Worm (Caenorhabditis elegans) whole organism, midembryonic: ENCODE measurements around the gene F47G9.6.

ENCODE experiments used
- T22C8.4 ChIP-seq: fragments of 200-800 bp; sonication (Bioruptor generic); IDR thresholded peaks from 2 replicates; pipeline ENCODE4 v1.3.6; 2022; ENCODE audit warnings: missing genetic modification characterization, missing compliant biosample characterization
- cog-1 ChIP-seq: sonication (generic microtip); optimal IDR thresholded peaks from 2 replicates; lab custom pipeline; 2016; ENCODE audit warnings: missing genetic modification characterization, missing compliant biosample characterization
- flt-1 ChIP-seq: fragments of 200-800 bp; sonication (Bioruptor generic); IDR thresholded peaks from 2 replicates; pipeline ENCODE4 v1.3.6; 2022; ENCODE audit warnings: missing genetic modification characterization, missing compliant biosample characterization
- klf-2 ChIP-seq: fragments of 200-800 bp; sonication (Bioruptor generic); conservative IDR thresholded peaks from 2 replicates; pipeline ENCODE4 v1.3.6; 2022; ENCODE audit warnings: missing genetic modification reagents, missing genetic modification characterization, missing compliant biosample characterization
- med-1 ChIP-seq: sonication (generic microtip); optimal IDR thresholded peaks from 2 replicates; lab custom pipeline; 2017; ENCODE audit warnings: missing genetic modification characterization, mild to moderate bottlenecking, missing compliant biosample characterization, antibody characterized with exemption, missing genetic modification reagents; ENCODE audit not compliant: insufficient read depth
- ref-1 ChIP-seq: fragments of 200-800 bp; sonication (Bioruptor generic); conservative IDR thresholded peaks from 2 replicates; pipeline ENCODE4 v1.3.6; 2022; ENCODE audit warnings: missing genetic modification reagents, missing genetic modification characterization, missing compliant biosample characterization
- tab-1 ChIP-seq: fragments of 200-800 bp; sonication (Bioruptor generic); IDR thresholded peaks from 2 replicates; pipeline ENCODE4 v1.3.6; 2022; ENCODE audit warnings: missing genetic modification characterization, missing compliant biosample characterization
- ztf-23 ChIP-seq: fragments of 200-800 bp; sonication (Bioruptor generic); IDR thresholded peaks from 2 replicates; pipeline ENCODE4 v1.3.6; 2022; ENCODE audit warnings: missing genetic modification reagents, missing genetic modification characterization, missing compliant biosample characterization
- ztf-29 ChIP-seq: fragments of 200-800 bp; sonication (Bioruptor generic); IDR thresholded peaks from 2 replicates; pipeline ENCODE4 v1.3.6; 2022; ENCODE audit warnings: missing genetic modification reagents, missing genetic modification characterization, missing compliant biosample characterization

The F47G9.6 gene

DNA sequence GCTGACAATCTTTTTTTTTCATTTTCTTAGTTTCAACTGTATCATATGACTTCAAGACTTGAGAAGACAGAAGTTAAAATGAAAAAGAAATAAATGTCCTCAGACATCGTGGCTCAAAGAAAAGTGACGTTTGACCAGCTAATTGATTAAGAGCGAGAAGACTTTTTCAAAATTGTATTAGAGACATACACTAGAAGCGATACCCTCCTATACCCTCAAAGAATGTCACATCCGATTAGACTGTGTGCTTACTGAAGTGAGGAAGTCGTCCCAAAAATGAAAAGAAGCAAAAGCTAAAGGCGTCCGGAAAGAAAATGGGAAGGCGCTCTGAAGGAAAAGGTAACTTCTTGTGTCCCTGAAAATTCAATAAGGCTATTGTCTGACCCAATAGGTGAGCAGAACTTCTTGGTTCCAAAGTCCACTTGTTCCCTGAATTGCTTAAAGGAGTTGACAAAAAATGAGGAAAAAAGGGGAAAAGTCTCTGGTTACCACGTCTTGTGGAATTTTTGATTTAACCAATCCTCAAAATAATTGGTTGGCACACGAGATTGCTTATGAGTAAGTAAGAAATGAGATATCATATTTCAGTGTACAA is 43.2 kb downstream of the F47G9.6 start:
- no peak for TF ChIP-seq T22C8.4 (GFP tag; lab: Robert Waterston, UW)
- no peak for TF ChIP-seq flt-1
- TF ChIP-seq klf-2 (GFP tag; lab: Robert Waterston, UW) = no peak
- no peak for TF ChIP-seq ztf-29 (GFP tag; lab: Robert Waterston, UW)

DNA sequence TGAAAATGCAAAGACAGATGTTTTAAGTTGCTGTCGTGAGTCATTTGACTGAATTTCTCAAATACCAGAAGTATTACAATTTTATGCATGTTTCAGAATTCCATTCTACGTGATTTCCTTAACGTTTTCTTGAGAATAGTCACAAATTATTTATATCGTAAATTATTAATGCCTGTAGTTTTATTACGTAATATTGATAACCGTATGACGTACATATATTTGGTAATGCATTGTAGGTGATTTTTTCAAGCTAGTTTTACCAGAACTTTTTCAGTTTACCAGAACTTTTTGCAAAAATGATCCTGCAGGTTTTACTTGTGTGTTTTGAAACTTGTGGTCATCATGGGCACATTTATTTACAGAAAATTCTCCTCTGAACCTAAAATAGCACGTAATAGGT is 44.7 kb downstream of the F47G9.6 start:
- TF ChIP-seq ztf-29 (GFP tag; lab: Robert Waterston, UW) = no peak
- TF ChIP-seq T22C8.4 (GFP tag; lab: Robert Waterston, UW) = no peak
- no peak for TF ChIP-seq med-1
- TF ChIP-seq tab-1 (GFP tag; lab: Robert Waterston, UW) = no peak
- no peak for TF ChIP-seq ztf-23
- no peak for TF ChIP-seq klf-2 (GFP tag; lab: Robert Waterston, UW)
- no peak for TF ChIP-seq ref-1 (GFP tag; lab: Robert Waterston, UW)
- no peak for TF ChIP-seq flt-1
- no peak for TF ChIP-seq cog-1 (tag; lab: Kevin White, UChicago)

DNA sequence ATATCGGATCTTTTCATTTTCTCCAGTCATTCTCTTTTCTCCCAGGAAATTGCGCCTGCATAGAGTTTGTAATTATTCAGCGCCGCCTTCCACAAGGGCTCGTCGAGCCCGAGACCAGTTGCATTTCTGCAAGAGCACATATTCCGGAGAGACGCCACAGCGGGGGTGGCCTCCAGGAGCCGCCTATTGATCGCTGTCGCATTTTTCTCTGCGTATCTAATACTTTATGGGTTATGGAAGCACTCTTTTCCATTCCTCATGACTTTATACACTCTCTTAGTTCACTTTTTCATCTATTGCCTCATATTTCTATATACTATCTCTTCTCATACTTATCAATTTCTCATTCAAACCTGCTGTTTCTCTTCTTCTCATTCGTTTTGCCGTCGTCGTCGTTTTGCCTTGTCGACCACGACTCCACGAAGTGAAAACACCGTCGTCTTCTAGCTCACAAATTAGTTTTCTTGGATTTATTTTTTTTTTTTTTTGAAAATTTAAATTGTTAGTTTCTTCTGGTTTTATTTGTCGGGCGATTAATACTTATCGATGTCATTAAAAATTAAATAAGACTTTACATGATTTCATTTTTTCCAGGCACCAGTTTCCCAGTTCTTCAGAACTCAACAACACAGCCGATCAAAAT is 46.1 kb downstream of the F47G9.6 start, which contains the start of gene cnb-1:
Gene cnb-1 (plus strand): TSS at position 593 of the 643 bp plus-strand sequence.
- TF ChIP-seq ref-1 (GFP tag; lab: Robert Waterston, UW) (no peak), T22C8.4 (GFP tag; lab: Robert Waterston, UW) (peak; percentile 63)

DNA sequence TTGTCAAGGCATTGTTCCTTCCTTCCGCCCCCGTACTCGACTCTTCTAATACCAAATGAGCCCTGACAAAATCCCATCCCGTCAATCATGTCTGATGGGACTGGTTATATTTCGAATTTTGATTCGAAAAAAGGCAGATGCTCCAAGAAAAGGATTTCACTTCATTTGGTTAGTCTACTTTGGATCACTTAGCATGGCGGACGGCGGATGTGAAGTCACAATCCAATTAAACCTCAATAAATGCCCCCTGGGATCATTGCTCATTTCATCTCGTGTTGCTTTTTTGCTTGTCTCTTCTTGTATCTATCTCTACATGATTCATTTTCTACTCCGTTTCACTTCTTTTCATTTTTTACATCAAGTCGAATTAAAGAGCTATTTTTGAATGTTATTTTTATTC is 50.1 kb downstream of the F47G9.6 start:
- TF ChIP-seq ztf-29 (GFP tag; lab: Robert Waterston, UW) = no peak
- no peak for TF ChIP-seq T22C8.4 (GFP tag; lab: Robert Waterston, UW)
- TF ChIP-seq tab-1 (GFP tag; lab: Robert Waterston, UW) = no peak
- TF ChIP-seq ref-1 (GFP tag; lab: Robert Waterston, UW) = no peak
- no peak for TF ChIP-seq cog-1 (tag; lab: Kevin White, UChicago)
- TF ChIP-seq flt-1 = no peak
- no peak for TF ChIP-seq klf-2 (GFP tag; lab: Robert Waterston, UW)
- no peak for TF ChIP-seq med-1
- TF ChIP-seq ztf-23 = no peak
